Fruit fly (Drosophila melanogaster) whole organism, wandering third instar larva: ENCODE results near the gene CG1317.
A peak's percentile ranks its signal among the peaks of the same experiment; 100 is the strongest.

Experiments
- Abd-B ChIP-seq: fragments of >200 bp; optimal IDR thresholded peaks from 2 replicates; lab custom pipeline; 2017; ENCODE audit warnings: missing biosample characterization, missing genetic modification characterization
- Dfd ChIP-seq: fragments of >200 bp; optimal IDR thresholded peaks from 2 replicates; lab custom pipeline; 2017; ENCODE audit warnings: missing biosample characterization, missing genetic modification characterization
- Dif ChIP-seq: fragments of 200-275, 200-300 bp; sonication (Bioruptor generic); optimal IDR thresholded peaks from 2 replicates; lab custom pipeline; 2018; ENCODE audit warnings: missing biosample characterization, missing genetic modification characterization; ENCODE audit not compliant: partially characterized antibody
- GATAd ChIP-seq: sonication (Bioruptor generic); optimal IDR thresholded peaks from 2 replicates; lab custom pipeline; 2016; ENCODE audit warnings: missing biosample characterization, missing genetic modification characterization
- HLH106 ChIP-seq: fragments of 200-800 bp; optimal IDR thresholded peaks from 3 replicates; lab custom pipeline; 2019; ENCODE audit warnings: missing biosample characterization, mild to moderate bottlenecking, missing genetic modification characterization, moderate library complexity
- Hnf4 ChIP-seq: fragments of 200-800 bp; sonication (Bioruptor generic); optimal IDR thresholded peaks from 2 replicates; lab custom pipeline; 2016; ENCODE audit warnings: missing biosample characterization, mild to moderate bottlenecking, missing genetic modification characterization
- Hr83 ChIP-seq: fragments of 200-300 bp; sonication (Bioruptor generic); optimal IDR thresholded peaks from 2 replicates; lab custom pipeline; 2016; ENCODE audit warnings: missing biosample characterization, mild to moderate bottlenecking, missing genetic modification characterization, moderate library complexity; ENCODE audit not compliant: poor library complexity, severe bottlenecking
- Mio ChIP-seq: sonication (Bioruptor generic); optimal IDR thresholded peaks from 2 replicates; lab custom pipeline; 2016; ENCODE audit warnings: missing biosample characterization, missing genetic modification characterization
- Myc ChIP-seq: fragments of >200 bp; optimal IDR thresholded peaks from 2 replicates; lab custom pipeline; 2017
- N ChIP-seq: fragments of >200 bp; optimal IDR thresholded peaks from 2 replicates; lab custom pipeline; 2018; ENCODE audit warnings: missing biosample characterization, missing external identifiers, missing genetic modification characterization
- OdsH ChIP-seq: fragments of 200-800 bp; sonication (Bioruptor generic); optimal IDR thresholded peaks from 2 replicates; lab custom pipeline; 2016; ENCODE audit warnings: missing biosample characterization, mild to moderate bottlenecking, missing genetic modification characterization
- Rel ChIP-seq, 2 experiments: fragments of 200-800 bp; sonication (Bioruptor generic) in 1 of 2; optimal IDR thresholded peaks; 2 replicates in 1 of 2; 3 replicates in 1 of 2; lab custom pipeline; 2016 to 2019; ENCODE audit warnings: mild to moderate bottlenecking in 2 of 2, missing biosample characterization in 2 of 2, missing genetic modification characterization in 2 of 2, moderate library complexity in 1 of 2
- Sp1 ChIP-seq: fragments of 200-800 bp; sonication (Bioruptor generic); optimal IDR thresholded peaks from 3 replicates; lab custom pipeline; 2019; ENCODE audit warnings: missing biosample characterization, mild to moderate bottlenecking, missing genetic modification characterization, moderate library complexity
- Vsx2 ChIP-seq: fragments of 200-300, 225-300 bp; sonication (Bioruptor generic); optimal IDR thresholded peaks from 2 replicates; lab custom pipeline; 2018; ENCODE audit warnings: missing biosample characterization, missing genetic modification characterization; ENCODE audit not compliant: partially characterized antibody
- br ChIP-seq: fragments of 200-800 bp; sonication (Bioruptor generic); optimal IDR thresholded peaks from 2 replicates; lab custom pipeline; 2016; ENCODE audit warnings: missing biosample characterization, missing genetic modification characterization
- brk ChIP-seq: fragments of 200-800 bp; sonication (Bioruptor generic); optimal IDR thresholded peaks from 2 replicates; lab custom pipeline; 2016; ENCODE audit warnings: missing biosample characterization, mild to moderate bottlenecking, missing genetic modification characterization
- dl ChIP-seq, 2 experiments: fragments of 175-275, 200-275 bp in 1 of 2; fragments of 200-275 bp in 1 of 2; sonication (Bioruptor generic); optimal IDR thresholded peaks; lab custom pipeline; 2018; ENCODE audit warnings: mild to moderate bottlenecking in 2 of 2, missing biosample characterization in 2 of 2, missing genetic modification characterization in 2 of 2, moderate library complexity in 2 of 2; ENCODE audit not compliant: partially characterized antibody in 2 of 2, insufficient read depth in 1 of 2
- dmrt93B ChIP-seq: fragments of 200-800 bp; sonication (Bioruptor generic); optimal IDR thresholded peaks from 2 replicates; lab custom pipeline; 2018; ENCODE audit warnings: missing biosample characterization, mild to moderate bottlenecking, missing genetic modification characterization
- dsf ChIP-seq: sonication (Bioruptor generic); optimal IDR thresholded peaks from 2 replicates; lab custom pipeline; 2016; ENCODE audit warnings: missing biosample characterization, missing genetic modification characterization, borderline replicate concordance
- ey ChIP-seq: fragments of 200-800 bp; sonication (Bioruptor generic); optimal IDR thresholded peaks from 2 replicates; lab custom pipeline; 2016; ENCODE audit warnings: missing biosample characterization, missing genetic modification characterization
- foxo ChIP-seq, 2 experiments: fragments of 200-800 bp; sonication (Bioruptor generic); optimal IDR thresholded peaks; 2 replicates in 1 of 2; 3 replicates in 1 of 2; lab custom pipeline; 2016 to 2017; ENCODE audit warnings: missing biosample characterization in 2 of 2, missing genetic modification characterization in 2 of 2
- fru ChIP-seq: fragments of 200-800 bp; sonication (Bioruptor generic); optimal IDR thresholded peaks from 3 replicates; lab custom pipeline; 2016; ENCODE audit warnings: missing biosample characterization, mild to moderate bottlenecking, missing genetic modification characterization
- h ChIP-seq: fragments of 200-800 bp; sonication (Bioruptor generic); optimal IDR thresholded peaks from 3 replicates; lab custom pipeline; 2016; ENCODE audit warnings: missing biosample characterization, mild to moderate bottlenecking, missing genetic modification characterization
- pan ChIP-seq: fragments of >200 bp; optimal IDR thresholded peaks from 2 replicates; lab custom pipeline; 2017
- psq ChIP-seq: fragments of 200-800 bp; sonication (Bioruptor generic); optimal IDR thresholded peaks from 3 replicates; lab custom pipeline; 2017; ENCODE audit warnings: missing biosample characterization, mild to moderate bottlenecking, missing genetic modification characterization, moderate library complexity
- rgr ChIP-seq: fragments of 200-800 bp; sonication (Bioruptor generic); optimal IDR thresholded peaks from 3 replicates; lab custom pipeline; 2016; ENCODE audit warnings: missing biosample characterization, mild to moderate bottlenecking, missing genetic modification characterization
- sage ChIP-seq: fragments of 200-800 bp; sonication (Bioruptor generic); optimal IDR thresholded peaks from 2 replicates; lab custom pipeline; 2016; ENCODE audit warnings: missing biosample characterization, mild to moderate bottlenecking, missing genetic modification characterization
- sv ChIP-seq: fragments of 200-800 bp; sonication (Bioruptor generic); optimal IDR thresholded peaks from 3 replicates; lab custom pipeline; 2016; ENCODE audit warnings: missing biosample characterization, missing genetic modification characterization
- usp ChIP-seq: fragments of >200 bp; optimal IDR thresholded peaks from 2 replicates; lab custom pipeline; 2017; ENCODE audit warnings: missing biosample characterization, missing genetic modification characterization
- woc ChIP-seq: sonication (Bioruptor generic); optimal IDR thresholded peaks from 2 replicates; lab custom pipeline; 2016; ENCODE audit warnings: missing biosample characterization, mild to moderate bottlenecking, missing genetic modification characterization

The CG1317 gene

dm6 chr3L:2414876-2415275 is 43.1 kb upstream of the CG1317 start:
- TF ChIP-seq sv (GFP tag; lab: Kevin White, UChicago) (no peak), OdsH (no peak), usp (GFP tag; lab: Kevin White, UChicago) (no peak), brk (GFP tag; lab: Kevin White, UChicago) (no peak)
- TF ChIP-seq, all 38 proteins: peak for 0

dm6 chr3L:2411564-2412080 is 39.9 kb upstream of the CG1317 start:
- TF ChIP-seq ey (GFP tag; lab: Kevin White, UChicago) (peak; percentile 52), brk (GFP tag; lab: Kevin White, UChicago) (peak; percentile 67), Hnf4 (peak; percentile 17), psq (GFP tag; lab: Kevin White, UChicago) (peak; percentile 57), rgr (GFP tag; lab: Kevin White, UChicago) (peak; percentile 71), dmrt93B (GFP tag; lab: Kevin White, UChicago) (peak; percentile 17), fru (GFP tag; lab: Kevin White, UChicago) (peak; percentile 99), h (GFP tag; lab: Kevin White, UChicago) (peak; percentile 90), br (GFP tag; lab: Kevin White, UChicago) (peak; percentile 45), foxo (GFP tag; optimal IDR thresholded peaks at IDR 0.05; lab: Kevin White, UChicago) (peak in 1 of 2 experiments; percentile 79), Sp1 (GFP tag; lab: Kevin White, UChicago) (peak; percentile 66), woc (GFP tag; lab: Kevin White, UChicago) (peak; percentile 56), Hr83 (GFP tag; lab: Kevin White, UChicago) (no peak), HLH106 (tag; lab: Kevin White, UChicago) (peak; percentile 61), dsf (GFP tag; lab: Kevin White, UChicago) (no peak), Mio (no peak), sage (GFP tag; lab: Kevin White, UChicago) (peak; percentile 45), Abd-B (no peak), dl (GFP tag; optimal IDR thresholded peaks at IDR 0.05; lab: Kevin White, UChicago; ENCODE audit: insufficient read depth in 1 of 2, partially characterized antibody in 2 of 2) (peak in 1 of 2 experiments; percentile 54), OdsH (peak; percentile 74), Dfd (GFP tag; lab: Kevin White, UChicago) (no peak), Rel (GFP tag; optimal IDR thresholded peaks at IDR 0.05; lab: Kevin White, UChicago) (no peak), Rel (tag; optimal IDR thresholded peaks at IDR 0.05; lab: Kevin White, UChicago) (no peak)
- TF ChIP-seq, all 38 proteins: peak for 16

- TF ChIP-seq OdsH: peak; percentile 15
- TF ChIP-seq foxo (GFP tag; optimal IDR thresholded peaks at IDR 0.05; lab: Kevin White, UChicago): peak in 1 of 2 experiments; percentile 31
- TF ChIP-seq GATAd: no peak
- peak; percentile 51 for TF ChIP-seq h (GFP tag; lab: Kevin White, UChicago)
Measured at dm6 chr3L:2410869-2411268, 39.1 kb upstream of the CG1317 start.

- TF ChIP-seq woc (GFP tag; lab: Kevin White, UChicago) (no peak), fru (GFP tag; lab: Kevin White, UChicago) (peak; percentile 42)
Measured at dm6 chr3L:2409289-2409688, 37.5 kb upstream of the CG1317 start.

- TF ChIP-seq foxo (GFP tag; optimal IDR thresholded peaks at IDR 0.05; lab: Kevin White, UChicago): no peak
- TF ChIP-seq Vsx2 (GFP tag; lab: Kevin White, UChicago): peak; percentile 28
- TF ChIP-seq, all 38 proteins: peak for 1
Measured at dm6 chr3L:2407945-2408344, 36.2 kb upstream of the CG1317 start.

- TF ChIP-seq Myc (lab: Kevin White, UChicago): no peak
- no peak for TF ChIP-seq OdsH
- TF ChIP-seq sv (GFP tag; lab: Kevin White, UChicago): no peak
- TF ChIP-seq pan (lab: Kevin White, UChicago): no peak
- TF ChIP-seq Hnf4: no peak
- TF ChIP-seq N (GFP tag; lab: Kevin White, UChicago): no peak
- TF ChIP-seq Dif (GFP tag; lab: Kevin White, UChicago): no peak
- TF ChIP-seq, all 38 proteins: peak for 0
Measured at dm6 chr3L:2407271-2407670, 35.5 kb upstream of the CG1317 start.
